Worm (Caenorhabditis elegans) whole organism, L2 larva: ENCODE measurements around the gene ZK666.14.

Experiments used
- C34F6.9 ChIP-seq: fragments of 150-350 bp; optimal IDR thresholded peaks from 2 replicates; lab custom pipeline; 2014; ENCODE audit warnings: missing biosample characterization, missing genetic modification characterization
- F13H6.1 ChIP-seq: sonication (generic microtip); optimal IDR thresholded peaks from 2 replicates; lab custom pipeline; 2016; ENCODE audit warnings: missing genetic modification characterization, missing compliant biosample characterization
- R02D3.7 ChIP-seq: fragments of 150-350 bp; optimal IDR thresholded peaks from 2 replicates; lab custom pipeline; 2014; ENCODE audit warnings: missing biosample characterization, missing genetic modification characterization
- Y55F3AM.14 ChIP-seq: fragments of 200-800 bp; sonication (Bioruptor generic); optimal IDR thresholded peaks from 2 replicates; lab custom pipeline; 2018; ENCODE audit warnings: mild to moderate bottlenecking, missing genetic modification characterization, missing compliant biosample characterization
- ZK546.5 ChIP-seq: sonication (generic microtip); optimal IDR thresholded peaks from 2 replicates; lab custom pipeline; 2017; ENCODE audit warnings: missing biosample characterization, missing genetic modification characterization
- alr-1 ChIP-seq: fragments of 150-350 bp; optimal IDR thresholded peaks from 2 replicates; lab custom pipeline; 2014; ENCODE audit warnings: missing biosample characterization, missing genetic modification characterization
- aly-2 ChIP-seq: fragments of 150-350 bp; optimal IDR thresholded peaks from 2 replicates; lab custom pipeline; 2014; ENCODE audit warnings: missing biosample characterization, missing genetic modification characterization
- ama-1 ChIP-seq: fragments of 150-350 bp; optimal IDR thresholded peaks from 2 replicates; lab custom pipeline; 2018; ENCODE audit warnings: inconsistent platforms
- ceh-16 ChIP-seq: fragments of 150-350 bp; optimal IDR thresholded peaks from 2 replicates; lab custom pipeline; 2014; ENCODE audit warnings: missing biosample characterization, missing genetic modification characterization
- crh-2 ChIP-seq: sonication (generic microtip); optimal IDR thresholded peaks from 2 replicates; lab custom pipeline; 2017; ENCODE audit warnings: missing biosample characterization, missing genetic modification characterization
- dmd-4 ChIP-seq: sonication (generic microtip); optimal IDR thresholded peaks from 2 replicates; lab custom pipeline; 2017; ENCODE audit warnings: missing biosample characterization, missing genetic modification characterization
- elt-1 ChIP-seq: fragments of 150-350 bp; optimal IDR thresholded peaks from 2 replicates; lab custom pipeline; 2014; ENCODE audit warnings: missing biosample characterization, missing genetic modification characterization
- elt-3 ChIP-seq: sonication (generic microtip); optimal IDR thresholded peaks from 2 replicates; lab custom pipeline; 2017; ENCODE audit warnings: missing biosample characterization, missing genetic modification characterization
- fos-1 ChIP-seq: fragments of 150-350 bp; optimal IDR thresholded peaks from 2 replicates; lab custom pipeline; 2014; ENCODE audit warnings: missing biosample characterization, missing genetic modification characterization
- gmeb-1 ChIP-seq: fragments of 150-350 bp; optimal IDR thresholded peaks from 2 replicates; lab custom pipeline; 2014; ENCODE audit warnings: missing biosample characterization, missing genetic modification characterization
- lin-11 ChIP-seq: fragments of 150-350 bp; sonication (generic microtip); optimal IDR thresholded peaks from 2 replicates; lab custom pipeline; 2014; ENCODE audit warnings: missing biosample characterization, missing genetic modification characterization, inconsistent platforms, mixed read lengths
- lin-13 ChIP-seq: fragments of 150-350 bp; optimal IDR thresholded peaks from 2 replicates; lab custom pipeline; 2014; ENCODE audit warnings: missing biosample characterization, missing genetic modification reagents, missing genetic modification characterization
- lsy-2 ChIP-seq, 2 experiments: fragments of 150-350 bp in 1 of 2; sonication (generic microtip) in 1 of 2; optimal IDR thresholded peaks; 2 replicates each; lab custom pipeline; 2014 to 2017; ENCODE audit warnings: missing biosample characterization in 2 of 2, missing genetic modification characterization in 2 of 2
- mab-5 ChIP-seq: fragments of 150-350 bp; optimal IDR thresholded peaks from 2 replicates; lab custom pipeline; 2014; ENCODE audit warnings: missing biosample characterization, missing genetic modification characterization
- mbf-1 ChIP-seq: sonication (generic microtip); optimal IDR thresholded peaks from 2 replicates; lab custom pipeline; 2017; ENCODE audit warnings: missing biosample characterization, missing genetic modification characterization
- mdl-1 ChIP-seq, 2 experiments: fragments of 150-350 bp in 1 of 2; sonication (generic microtip) in 1 of 2; optimal IDR thresholded peaks; 2 replicates each; lab custom pipeline; 2017; ENCODE audit warnings: missing biosample characterization in 2 of 2, missing genetic modification characterization in 2 of 2
- nhr-10 ChIP-seq: sonication (generic microtip); optimal IDR thresholded peaks from 2 replicates; lab custom pipeline; 2017; ENCODE audit warnings: missing biosample characterization, missing genetic modification characterization
- nhr-12 ChIP-seq: fragments of 150-350 bp; optimal IDR thresholded peaks from 2 replicates; lab custom pipeline; 2014; ENCODE audit warnings: missing biosample characterization, missing genetic modification characterization
- nhr-129 ChIP-seq: fragments of 150-350 bp; optimal IDR thresholded peaks from 2 replicates; lab custom pipeline; 2014; ENCODE audit warnings: missing biosample characterization, missing genetic modification characterization
- nhr-23 ChIP-seq: fragments of 150-350 bp; optimal IDR thresholded peaks from 2 replicates; lab custom pipeline; 2014; ENCODE audit warnings: missing biosample characterization, missing genetic modification reagents, missing genetic modification characterization
- nhr-237 ChIP-seq: fragments of 150-350 bp; optimal IDR thresholded peaks from 2 replicates; lab custom pipeline; 2014; ENCODE audit warnings: missing biosample characterization, missing genetic modification characterization
- nhr-6 ChIP-seq: fragments of 150-350 bp; optimal IDR thresholded peaks from 2 replicates; lab custom pipeline; 2014; ENCODE audit warnings: missing biosample characterization, missing genetic modification characterization
- nhr-77 ChIP-seq: fragments of 150-350 bp; optimal IDR thresholded peaks from 2 replicates; lab custom pipeline; 2014; ENCODE audit warnings: missing biosample characterization, missing genetic modification characterization
- peb-1 ChIP-seq: fragments of 150-350 bp; optimal IDR thresholded peaks from 2 replicates; lab custom pipeline; 2014; ENCODE audit warnings: missing biosample characterization, missing genetic modification characterization
- skn-1 ChIP-seq: sonication (generic microtip); optimal IDR thresholded peaks from 2 replicates; lab custom pipeline; 2017; ENCODE audit warnings: missing biosample characterization, missing genetic modification characterization
- snpc-4 ChIP-seq: fragments of 150-350 bp; optimal IDR thresholded peaks from 2 replicates; lab custom pipeline; 2014; ENCODE audit warnings: missing biosample characterization, missing genetic modification characterization
- unc-39 ChIP-seq: fragments of 150-350 bp; optimal IDR thresholded peaks from 2 replicates; lab custom pipeline; 2014; ENCODE audit warnings: missing biosample characterization, missing genetic modification characterization
- unc-62 ChIP-seq: fragments of 150-350 bp; optimal IDR thresholded peaks from 2 replicates; lab custom pipeline; 2014; ENCODE audit warnings: missing biosample characterization, missing genetic modification reagents, missing genetic modification characterization
- zag-1 ChIP-seq: fragments of 150-350 bp; optimal IDR thresholded peaks from 2 replicates; lab custom pipeline; 2014; ENCODE audit warnings: missing biosample characterization, missing genetic modification characterization
- ztf-1 ChIP-seq: fragments of 200-800 bp; sonication (Bioruptor generic); conservative IDR thresholded peaks from 2 replicates; pipeline ENCODE4 v1.3.6; 2022; ENCODE audit warnings: missing genetic modification characterization, missing compliant biosample characterization

ZK666.14 gene

ce11 chrII:10481824-10482556 is 12.6 kb upstream of the ZK666.14 start, which contains the start of the genes clec-60 and ZK666.11:
clec-60 (minus strand) TSS chrII:10481874.
ZK666.11 (plus strand) TSS chrII:10482522.
- TF ChIP-seq fos-1 (peak; percentile 28), lin-11 (tag; lab: Kevin White, UChicago) (no peak)

ce11 chrII:10482899-10483298 is 11.7 kb upstream of the ZK666.14 start:
- TF ChIP-seq gmeb-1 (tag; lab: Kevin White, UChicago) (no peak), elt-3 (tag; lab: Kevin White, UChicago) (no peak), lin-13 (GFP tag; lab: Kevin White, UChicago) (no peak), alr-1 (tag; lab: Kevin White, UChicago) (no peak), fos-1 (peak; percentile 24)

ce11 chrII:10483860-10484259 is 10.7 kb upstream of the ZK666.14 start:
- TF ChIP-seq lin-13 (GFP tag; lab: Kevin White, UChicago): no peak
- no peak for TF ChIP-seq snpc-4
- no peak for TF ChIP-seq R02D3.7 (tag; lab: Kevin White, UChicago)
- no peak for TF ChIP-seq nhr-23
- TF ChIP-seq ama-1: no peak
- no peak for TF ChIP-seq Y55F3AM.14 (GFP tag; lab: Kevin White, UChicago)
- no peak for TF ChIP-seq mab-5 (tag; lab: Kevin White, UChicago)
- no peak for TF ChIP-seq aly-2 (tag; lab: Kevin White, UChicago)
- no peak for TF ChIP-seq nhr-237 (tag; lab: Kevin White, UChicago)
- TF ChIP-seq nhr-6 (tag; lab: Kevin White, UChicago): no peak
- no peak for TF ChIP-seq dmd-4
- TF ChIP-seq ceh-16 (tag; lab: Kevin White, UChicago): no peak
- no peak for TF ChIP-seq mdl-1 (tag; optimal IDR thresholded peaks at IDR 0.05; lab: Kevin White, UChicago)
- no peak for TF ChIP-seq lsy-2 (tag; optimal IDR thresholded peaks at IDR 0.05; lab: Kevin White, UChicago)
- TF ChIP-seq skn-1 (tag; lab: Kevin White, UChicago): no peak
- TF ChIP-seq mbf-1 (tag; lab: Kevin White, UChicago): no peak
- no peak for TF ChIP-seq ztf-1 (GFP tag; lab: Robert Waterston, UW)
- no peak for TF ChIP-seq nhr-129 (tag; lab: Kevin White, UChicago)

ce11 chrII:10485640-10486039 is 8.9 kb upstream of the ZK666.14 start:
- TF ChIP-seq fos-1 (peak; percentile 55), ama-1 (no peak)

ce11 chrII:10486738-10487137 is 7.8 kb upstream of the ZK666.14 start, which contains the start of gene ZK666.15:
ZK666.15 (plus strand) TSS chrII:10487038.
- TF ChIP-seq crh-2 (tag; lab: Kevin White, UChicago) (no peak), alr-1 (tag; lab: Kevin White, UChicago) (no peak), ZK546.5 (tag; lab: Kevin White, UChicago) (no peak), peb-1 (tag; lab: Kevin White, UChicago) (no peak), F13H6.1 (tag; lab: Kevin White, UChicago) (no peak), nhr-12 (tag; lab: Kevin White, UChicago) (no peak), elt-3 (tag; lab: Kevin White, UChicago) (no peak), lin-13 (GFP tag; lab: Kevin White, UChicago) (no peak), elt-1 (tag; lab: Kevin White, UChicago) (no peak), unc-39 (tag; lab: Kevin White, UChicago) (no peak), nhr-10 (no peak), nhr-77 (no peak), C34F6.9 (no peak), zag-1 (tag; lab: Kevin White, UChicago) (no peak), aly-2 (tag; lab: Kevin White, UChicago) (no peak), unc-62 (no peak)
